Worm (Caenorhabditis elegans): ENCODE measurements around the gene srg-57.
"Not testable (repeated sequence)": the region's sequence is repeated elsewhere in the genome, so short reads cannot be mapped to it uniquely, and the experiment has no call there.

DNA sequence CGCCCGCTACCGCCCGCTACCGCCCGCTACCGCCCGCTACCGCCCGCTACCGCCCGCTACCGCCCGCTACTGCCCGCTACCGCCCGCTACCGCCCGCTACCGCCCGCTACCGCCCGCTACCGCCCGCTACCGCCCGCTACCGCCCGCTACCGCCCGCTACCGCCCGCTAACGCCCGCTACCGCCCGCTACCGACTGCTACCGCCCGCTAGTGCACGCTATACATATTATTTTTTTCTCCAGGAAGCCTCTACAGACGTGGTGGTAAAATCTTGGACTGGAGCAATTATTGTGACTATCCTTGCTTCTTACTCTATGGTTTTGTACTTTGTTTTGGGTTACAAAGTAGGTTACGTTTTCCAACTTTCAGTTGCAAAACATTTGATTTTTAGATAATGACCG, 44.2 kb upstream of the srg-57 start:
- not testable (repeated sequence) for TF ChIP-seq Y79H2A.3 (GFP tag; conservative IDR thresholded peaks at IDR 0.05); bed-1 (GFP tag; IDR thresholded peaks at IDR 0.05); ama-1 (optimal IDR thresholded peaks at IDR 0.05); ama-1 (GFP tag; optimal IDR thresholded peaks at IDR 0.05); unc-130 (GFP tag; optimal IDR thresholded peaks at IDR 0.05); Y95B8A.8 (GFP tag; IDR thresholded peaks at IDR 0.05); aptf-3 (GFP tag; IDR thresholded peaks at IDR 0.05); unc-62 (GFP tag; optimal IDR thresholded peaks at IDR 0.05); snpc-4 (GFP tag; optimal IDR thresholded peaks at IDR 0.05); snpc-4 (tag; optimal IDR thresholded peaks at IDR 0.05); gei-17 (GFP tag; optimal IDR thresholded peaks at IDR 0.05); B0035.1 (tag; optimal IDR thresholded peaks at IDR 0.05); attf-3 (GFP tag; conservative IDR thresholded peaks at IDR 0.05); Y67H2A.10 (GFP tag; conservative IDR thresholded peaks at IDR 0.05)

All from whole organism, young adult.